Worm (Caenorhabditis elegans) whole organism, early embryonic: ENCODE measurements around the gene riok-3.

Experiments used
- B0310.2 ChIP-seq: sonication (generic microtip); optimal IDR thresholded peaks from 2 replicates; lab custom pipeline; 2016; ENCODE audit warnings: mild to moderate bottlenecking, missing genetic modification characterization, missing compliant biosample characterization
- F13C5.2 ChIP-seq: sonication (generic microtip); optimal IDR thresholded peaks from 2 replicates; lab custom pipeline; 2017; ENCODE audit warnings: mild to moderate bottlenecking, missing genetic modification characterization, inconsistent platforms, missing compliant biosample characterization
- aly-1 ChIP-seq: sonication (generic microtip); optimal IDR thresholded peaks from 2 replicates; lab custom pipeline; 2016; ENCODE audit warnings: missing genetic modification characterization, missing compliant biosample characterization
- ama-1 ChIP-seq: fragments of 150-350 bp; optimal IDR thresholded peaks from 2 replicates; lab custom pipeline; 2014
- ceh-13 ChIP-seq: fragments of 200-800 bp; sonication (Bioruptor generic); optimal IDR thresholded peaks from 2 replicates; lab custom pipeline; 2018; ENCODE audit warnings: mild to moderate bottlenecking, missing genetic modification characterization, missing compliant biosample characterization
- ceh-36 ChIP-seq: sonication (generic microtip); optimal IDR thresholded peaks from 2 replicates; lab custom pipeline; 2016; ENCODE audit warnings: missing genetic modification characterization, inconsistent platforms, missing compliant biosample characterization
- ets-7 ChIP-seq: sonication (generic microtip); optimal IDR thresholded peaks from 2 replicates; lab custom pipeline; 2016; ENCODE audit warnings: missing genotype, missing genetic modification characterization, missing compliant biosample characterization
- flt-1 ChIP-seq: fragments of 200-800 bp; sonication (Bioruptor generic); IDR thresholded peaks from 2 replicates; pipeline ENCODE4 v1.3.6; 2022; ENCODE audit warnings: missing genetic modification characterization, missing compliant biosample characterization
- hmbx-1 ChIP-seq: sonication (generic microtip); optimal IDR thresholded peaks from 2 replicates; lab custom pipeline; 2016; ENCODE audit warnings: mild to moderate bottlenecking, missing genetic modification characterization, missing compliant biosample characterization
- hmg-4 ChIP-seq: fragments of 200-800 bp; sonication (Bioruptor generic); optimal IDR thresholded peaks from 2 replicates; lab custom pipeline; 2018; ENCODE audit warnings: mild to moderate bottlenecking, missing genetic modification characterization, missing compliant biosample characterization
- hnd-1 ChIP-seq: sonication (generic microtip); optimal IDR thresholded peaks from 2 replicates; lab custom pipeline; 2016; ENCODE audit warnings: missing genetic modification characterization, missing compliant biosample characterization
- pes-1 ChIP-seq: fragments of 200-800 bp; sonication (Bioruptor generic); IDR thresholded peaks from 2 replicates; pipeline ENCODE4 v1.3.6; 2022; ENCODE audit warnings: missing genetic modification reagents, missing genetic modification characterization, missing compliant biosample characterization
- scrt-1 ChIP-seq: fragments of 200-800 bp; sonication (Bioruptor generic); IDR thresholded peaks from 2 replicates; pipeline ENCODE4 v1.3.6; 2022; ENCODE audit warnings: missing genetic modification characterization, missing compliant biosample characterization
- sea-1 ChIP-seq: fragments of 200-800 bp; sonication (Bioruptor generic); conservative IDR thresholded peaks from 2 replicates; pipeline ENCODE4 v1.3.6; 2022; ENCODE audit warnings: missing genetic modification characterization, missing compliant biosample characterization
- tbx-11 ChIP-seq: fragments of 200-800 bp; sonication (Bioruptor generic); IDR thresholded peaks from 2 replicates; pipeline ENCODE4 v1.3.6; 2022; ENCODE audit warnings: missing genetic modification characterization, missing compliant biosample characterization
- tbx-37 ChIP-seq: fragments of 200-800 bp; sonication (Bioruptor generic); conservative IDR thresholded peaks from 2 replicates; pipeline ENCODE4 v1.3.6; 2022; ENCODE audit warnings: missing genetic modification reagents, missing genetic modification characterization, missing compliant biosample characterization
- tra-4 ChIP-seq: sonication (generic microtip); optimal IDR thresholded peaks from 2 replicates; lab custom pipeline; 2017; ENCODE audit warnings: missing genetic modification characterization, missing compliant biosample characterization

riok-3 gene

DNA sequence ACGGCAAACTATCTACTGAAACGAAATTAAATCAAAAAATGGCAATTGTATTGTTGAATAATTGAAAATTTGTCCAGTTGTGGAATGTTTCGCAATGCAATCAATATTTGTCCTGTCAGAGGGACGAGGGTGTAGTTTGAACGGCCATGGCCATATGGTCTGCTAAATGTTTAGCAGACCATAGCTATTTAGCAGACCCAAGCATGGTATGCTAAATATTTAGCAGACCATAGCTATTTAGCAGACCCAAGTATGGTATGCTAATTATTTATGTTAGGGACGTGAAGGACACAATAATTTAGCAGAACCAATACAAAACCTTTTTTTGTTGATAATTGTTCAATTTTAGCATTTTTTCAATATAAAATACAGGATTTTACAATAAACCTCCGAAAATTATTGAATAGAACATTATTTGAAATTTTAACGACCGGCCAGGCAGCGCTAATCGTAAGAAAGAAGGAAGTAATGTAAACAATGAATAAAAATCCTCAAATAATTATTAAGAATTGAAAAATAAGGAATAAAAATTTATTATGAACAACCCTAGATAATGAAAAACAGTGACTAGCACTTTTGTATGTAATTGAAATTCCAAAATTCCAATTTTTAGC, at the start of gene riok-3:
TSS of gene riok-3 (minus strand) at position 15 of the 614 bp plus-strand sequence.
- no peak for TF ChIP-seq tbx-11 (GFP tag; lab: Robert Waterston, UW)
- TF ChIP-seq aly-1 (tag; lab: Kevin White, UChicago) = no peak
- no peak for TF ChIP-seq scrt-1 (GFP tag; lab: Robert Waterston, UW)
- TF ChIP-seq ceh-36 (tag; lab: Kevin White, UChicago) = no peak

ce11 chrIII:9853667-9854620, 49.1 kb upstream of the riok-3 start:
- TF ChIP-seq ama-1 (peak; percentile 35), B0310.2 (tag; lab: Kevin White, UChicago) (no peak)

ce11 chrIII:9851547-9851946, 46.7 kb upstream of the riok-3 start, which contains the start of gene K11H3.3:
K11H3.3 (plus strand) TSS chrIII:9851854.
- no peak for TF ChIP-seq F13C5.2
- no peak for TF ChIP-seq tbx-37 (GFP tag; lab: Robert Waterston, UW)
- TF ChIP-seq aly-1 (tag; lab: Kevin White, UChicago) = no peak
- TF ChIP-seq sea-1 (GFP tag; lab: Robert Waterston, UW) = no peak

DNA sequence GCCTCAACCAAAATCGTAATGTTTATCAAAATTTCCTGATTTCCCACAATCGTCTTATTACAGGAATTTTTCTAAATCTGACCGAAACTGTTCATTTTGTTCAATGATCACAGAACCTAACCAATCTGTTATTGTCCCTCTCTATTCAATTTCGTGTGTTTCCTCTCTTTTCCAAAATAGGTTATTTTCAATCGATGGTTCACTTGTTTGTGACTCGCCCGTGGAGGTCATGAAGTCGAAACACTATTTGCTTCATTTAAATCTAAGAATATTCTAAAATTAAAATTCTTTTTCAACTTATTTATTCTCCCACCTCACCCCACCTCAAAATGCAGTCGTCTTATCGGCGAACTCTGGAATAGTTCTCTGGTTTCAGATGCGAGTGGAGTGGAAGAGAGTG, 46.1 kb upstream of the riok-3 start:
- TF ChIP-seq sea-1 (GFP tag; lab: Robert Waterston, UW) (no peak), flt-1 (GFP tag; lab: Robert Waterston, UW) (no peak), ets-7 (no peak), hmbx-1 (no peak), aly-1 (tag; lab: Kevin White, UChicago) (no peak), scrt-1 (GFP tag; lab: Robert Waterston, UW) (no peak), B0310.2 (tag; lab: Kevin White, UChicago) (no peak), ceh-36 (tag; lab: Kevin White, UChicago) (no peak), tra-4 (tag; lab: Kevin White, UChicago) (no peak), hmg-4 (no peak), F13C5.2 (no peak), tbx-11 (GFP tag; lab: Robert Waterston, UW) (no peak), pes-1 (GFP tag; lab: Robert Waterston, UW) (no peak), ceh-13 (GFP tag; lab: Kevin White, UChicago) (no peak)

- no peak for TF ChIP-seq aly-1 (tag; lab: Kevin White, UChicago)
- TF ChIP-seq tbx-37 (GFP tag; lab: Robert Waterston, UW) = no peak
- TF ChIP-seq pes-1 (GFP tag; lab: Robert Waterston, UW) = no peak
- no peak for TF ChIP-seq tra-4 (tag; lab: Kevin White, UChicago)
- no peak for TF ChIP-seq ceh-13 (GFP tag; lab: Kevin White, UChicago)
- no peak for TF ChIP-seq hnd-1 (tag; lab: Kevin White, UChicago)
- TF ChIP-seq ama-1 = no peak
- TF ChIP-seq F13C5.2 = no peak
- no peak for TF ChIP-seq scrt-1 (GFP tag; lab: Robert Waterston, UW)
- TF ChIP-seq tbx-11 (GFP tag; lab: Robert Waterston, UW) = no peak
- TF ChIP-seq hmbx-1 = no peak
- no peak for TF ChIP-seq B0310.2 (tag; lab: Kevin White, UChicago)
- no peak for TF ChIP-seq ceh-36 (tag; lab: Kevin White, UChicago)
- no peak for TF ChIP-seq hmg-4
- TF ChIP-seq sea-1 (GFP tag; lab: Robert Waterston, UW) = no peak
- TF ChIP-seq flt-1 (GFP tag; lab: Robert Waterston, UW) = no peak
- no peak for TF ChIP-seq ets-7
These were observed 45.1 kb upstream of the riok-3 start for ce11 chrIII:9849950-9850349.

DNA sequence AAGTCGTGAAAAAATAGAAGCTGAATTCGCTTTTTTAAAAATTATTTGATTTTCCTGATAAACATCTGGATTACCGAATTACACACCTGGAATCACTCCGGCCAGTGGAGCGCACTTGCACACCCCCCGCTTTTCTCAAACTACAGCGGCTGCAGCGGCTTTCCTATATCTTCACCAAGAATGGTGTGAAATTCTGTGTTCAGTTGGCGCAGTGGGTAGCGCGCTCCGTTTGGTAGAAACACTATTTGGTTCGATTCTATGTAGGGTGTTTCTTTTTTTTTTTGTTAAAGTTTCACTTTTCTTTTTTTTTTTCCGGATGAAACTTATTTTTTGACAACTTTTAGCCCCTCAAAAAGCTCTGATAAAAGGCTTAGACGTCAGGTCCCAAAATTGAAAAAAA, 44.3 kb upstream of the riok-3 start:
- TF ChIP-seq tbx-37 (GFP tag; lab: Robert Waterston, UW) (peak; percentile 73), tbx-11 (GFP tag; lab: Robert Waterston, UW) (peak; percentile 74; the same call in 1 of the 2 replicates), pes-1 (GFP tag; lab: Robert Waterston, UW) (peak; percentile 80), scrt-1 (GFP tag; lab: Robert Waterston, UW) (peak; percentile 73), flt-1 (GFP tag; lab: Robert Waterston, UW) (peak; percentile 71; the same call in 1 of the 2 replicates)

- no peak for TF ChIP-seq flt-1 (GFP tag; lab: Robert Waterston, UW)
- TF ChIP-seq sea-1 (GFP tag; lab: Robert Waterston, UW) = no peak
- TF ChIP-seq ceh-36 (tag; lab: Kevin White, UChicago) = no peak
- no peak for TF ChIP-seq hnd-1 (tag; lab: Kevin White, UChicago)
These were observed 43.8 kb upstream of the riok-3 start for ce11 chrIII:9848603-9849002.

- no peak for TF ChIP-seq tbx-11 (GFP tag; lab: Robert Waterston, UW)
These were observed 43.3 kb upstream of the riok-3 start, which contains the start of gene mrpl-36 for ce11 chrIII:9848083-9848482. mrpl-36 (minus strand) TSS chrIII:9848116.
